Comparison of ENCODE assay signal across 1 fruit fly cellular context in the genomic region with DNA sequence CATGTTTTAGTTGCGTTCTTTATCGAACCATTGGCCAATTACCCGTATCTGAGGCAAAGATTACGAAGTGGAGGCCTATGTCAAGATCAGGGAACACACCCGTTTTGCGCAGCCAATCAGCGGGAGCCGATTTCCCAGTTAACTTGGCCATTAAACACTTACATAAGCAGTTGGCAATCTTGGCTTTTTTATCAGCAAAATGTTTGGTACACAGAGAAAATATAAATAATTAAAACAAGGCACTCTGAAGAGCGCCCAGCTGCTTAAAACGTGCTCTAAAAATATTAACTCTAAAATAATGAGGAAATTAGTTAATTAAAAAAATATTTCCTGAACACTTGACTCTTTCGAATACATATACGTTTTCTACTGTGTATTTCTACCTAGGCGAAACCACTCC.
TF ChIP-seq lines count a peak whose summit lies in the region.

No protein-coding gene starts in this region.

TF ChIP-seq in whole organism, embryonic, 481 proteins besides CTCF, POLR2A, EP300 and RAD21 (continued from another document and continues in another):
- no peak for TF ChIP-seq CG31388 (GFP tag; optimal IDR thresholded peaks at IDR 0.05; lab: Kevin White, UChicago)
- TF ChIP-seq tna (GFP tag; IDR thresholded peaks at IDR 0.05; lab: Robert Waterston, UW; ENCODE audit: partially characterized antibody), result no peak
- TF ChIP-seq Blimp-1 (GFP tag; optimal IDR thresholded peaks at IDR 0.05; lab: Kevin White, UChicago), result peak; percentile 29
- no peak for TF ChIP-seq Awh (GFP tag; IDR thresholded peaks at IDR 0.05; lab: Robert Waterston, UW)
- no peak for TF ChIP-seq p53 (GFP tag; optimal IDR thresholded peaks at IDR 0.05; lab: Kevin White, UChicago)
- peak; percentile 80 for TF ChIP-seq Ada2b (GFP tag; IDR thresholded peaks at IDR 0.05; lab: Robert Waterston, UW)
- TF ChIP-seq CG6175 (GFP tag; IDR thresholded peaks at IDR 0.05; lab: Robert Waterston, UW), result peak; percentile 77; the same call in 1 of the 3 replicates
- TF ChIP-seq ttk (GFP tag; IDR thresholded peaks at IDR 0.05; lab: Robert Waterston, UW), result peak; percentile 55
- TF ChIP-seq CG12155 (GFP tag; optimal IDR thresholded peaks at IDR 0.05; lab: Kevin White, UChicago), result peak; percentile 72
- TF ChIP-seq Dref (GFP tag; IDR thresholded peaks at IDR 0.05; lab: Robert Waterston, UW), result no peak
- TF ChIP-seq CG8944 (GFP tag; optimal IDR thresholded peaks at IDR 0.05; lab: Kevin White, UChicago), result peak; percentile 26
- TF ChIP-seq wek (GFP tag; optimal IDR thresholded peaks at IDR 0.05; lab: Kevin White, UChicago), result no peak
- no peak for TF ChIP-seq CG1529 (GFP tag; optimal IDR thresholded peaks at IDR 0.05; lab: Kevin White, UChicago)
- TF ChIP-seq CG7556 (GFP tag; optimal IDR thresholded peaks at IDR 0.05; lab: Kevin White, UChicago), result peak; percentile 63
- TF ChIP-seq nerfin-2 (GFP tag; IDR thresholded peaks at IDR 0.05; lab: Robert Waterston, UW; ENCODE audit: partially characterized antibody), result no peak
- no peak for TF ChIP-seq Bgb (GFP tag; IDR thresholded peaks at IDR 0.05; lab: Robert Waterston, UW; ENCODE audit: partially characterized antibody)
- TF ChIP-seq sisA (GFP tag; IDR thresholded peaks at IDR 0.05; lab: Robert Waterston, UW), result peak; percentile 38
- TF ChIP-seq pb (GFP tag; optimal IDR thresholded peaks at IDR 0.05; lab: Kevin White, UChicago), result no peak
- TF ChIP-seq Ravus (GFP tag; IDR thresholded peaks at IDR 0.05; lab: Robert Waterston, UW), result peak; percentile 24; the same call in 1 of the 2 replicates
- peak; percentile 28 for TF ChIP-seq tin (GFP tag; optimal IDR thresholded peaks at IDR 0.05; lab: Kevin White, UChicago)
- no peak for TF ChIP-seq yki (optimal IDR thresholded peaks at IDR 0.05; lab: Kevin White, UChicago)
- no peak for TF ChIP-seq ash1 (GFP tag; optimal IDR thresholded peaks at IDR 0.05; lab: Kevin White, UChicago)
- TF ChIP-seq pros (GFP tag; optimal IDR thresholded peaks at IDR 0.05; lab: Kevin White, UChicago), result no peak
- TF ChIP-seq CG16863 (GFP tag; optimal IDR thresholded peaks at IDR 0.05; lab: Kevin White, UChicago), result no peak
- TF ChIP-seq Fer2 (tag; optimal IDR thresholded peaks at IDR 0.05; lab: Kevin White, UChicago), result no peak
- TF ChIP-seq CG14710 (tag; optimal IDR thresholded peaks at IDR 0.05; lab: Kevin White, UChicago), result no peak
- no peak for TF ChIP-seq shn (GFP tag; optimal IDR thresholded peaks at IDR 0.05; lab: Kevin White, UChicago)
- peak; percentile 71 for TF ChIP-seq Dip3 (GFP tag; optimal IDR thresholded peaks at IDR 0.05; lab: Kevin White, UChicago)
- no peak for TF ChIP-seq B-H2 (GFP tag; optimal IDR thresholded peaks at IDR 0.05; lab: Kevin White, UChicago)
- no peak for TF ChIP-seq gcm (GFP tag; optimal IDR thresholded peaks at IDR 0.05; lab: Kevin White, UChicago)
- no peak for TF ChIP-seq CG9609 (GFP tag; optimal IDR thresholded peaks at IDR 0.05; lab: Kevin White, UChicago)
- peak; percentile 32 for TF ChIP-seq CG17359 (tag; optimal IDR thresholded peaks at IDR 0.05; lab: Kevin White, UChicago)
- TF ChIP-seq CG32767 (GFP tag; IDR thresholded peaks at IDR 0.05; lab: Robert Waterston, UW), result peak; percentile 31; the same call in 1 of the 2 replicates
- TF ChIP-seq sqz (GFP tag; optimal IDR thresholded peaks at IDR 0.05; lab: Kevin White, UChicago), result no peak
- TF ChIP-seq CG5180 (GFP tag; optimal IDR thresholded peaks at IDR 0.05; lab: Kevin White, UChicago), result peak; percentile 9
- TF ChIP-seq unc-4 (GFP tag; IDR thresholded peaks at IDR 0.05; lab: Robert Waterston, UW; ENCODE audit: partially characterized antibody), result no peak
- TF ChIP-seq Eip74EF (GFP tag; optimal IDR thresholded peaks at IDR 0.05; lab: Kevin White, UChicago), result no peak
- TF ChIP-seq CG1832 (GFP tag; optimal IDR thresholded peaks at IDR 0.05; lab: Kevin White, UChicago), result no peak
- peak in 1 of 2 experiments; percentile 35 for TF ChIP-seq bsh (GFP tag; optimal IDR thresholded peaks at IDR 0.05; lab: Kevin White, UChicago)
- no peak for TF ChIP-seq repo (GFP tag; optimal IDR thresholded peaks at IDR 0.05; lab: Kevin White, UChicago)
- no peak for TF ChIP-seq Lpt (GFP tag; optimal IDR thresholded peaks at IDR 0.05; lab: Kevin White, UChicago)
- TF ChIP-seq rib (GFP tag; IDR thresholded peaks at IDR 0.05; lab: Robert Waterston, UW), result peak; percentile 63
- TF ChIP-seq sc (optimal IDR thresholded peaks at IDR 0.05; lab: Kevin White, UChicago), result no peak
- no peak for TF ChIP-seq sc (GFP tag; optimal IDR thresholded peaks at IDR 0.05; lab: Kevin White, UChicago)
- TF ChIP-seq CG10267 (tag; optimal IDR thresholded peaks at IDR 0.05; lab: Kevin White, UChicago), result peak; percentile 13
- TF ChIP-seq CG6254 (GFP tag; optimal IDR thresholded peaks at IDR 0.05; lab: Kevin White, UChicago), result no peak
- TF ChIP-seq run (tag; optimal IDR thresholded peaks at IDR 0.05; lab: Kevin White, UChicago), result no peak
- TF ChIP-seq schlank (tag; optimal IDR thresholded peaks at IDR 0.05; lab: Kevin White, UChicago), result peak; percentile 12
- no peak for TF ChIP-seq CG4820 (GFP tag; optimal IDR thresholded peaks at IDR 0.05; lab: Kevin White, UChicago)
- peak; percentile 90 for TF ChIP-seq Atf6 (GFP tag; IDR thresholded peaks at IDR 0.05; lab: Robert Waterston, UW)
- TF ChIP-seq Stat92E (GFP tag; optimal IDR thresholded peaks at IDR 0.05; lab: Kevin White, UChicago), result no peak
- TF ChIP-seq cas (GFP tag; IDR thresholded peaks at IDR 0.05; lab: Robert Waterston, UW), result 0 out of 2 replicates have a peak, but pooled peaks have one; percentile 53
- TF ChIP-seq chinmo (GFP tag; IDR thresholded peaks at IDR 0.05; lab: Robert Waterston, UW; ENCODE audit: partially characterized antibody), result no peak
- TF ChIP-seq ewg (GFP tag; optimal IDR thresholded peaks at IDR 0.05; lab: Kevin White, UChicago), result no peak
- no peak for TF ChIP-seq salm (tag; optimal IDR thresholded peaks at IDR 0.05; lab: Kevin White, UChicago)
- no peak for TF ChIP-seq ssp (GFP tag; IDR thresholded peaks at IDR 0.05; lab: Robert Waterston, UW)
- TF ChIP-seq CG4282 (GFP tag; optimal IDR thresholded peaks at IDR 0.05; lab: Kevin White, UChicago), result no peak
- peak; percentile 59 for TF ChIP-seq ind (GFP tag; optimal IDR thresholded peaks at IDR 0.05; lab: Kevin White, UChicago)
- TF ChIP-seq pfk (GFP tag; optimal IDR thresholded peaks at IDR 0.05; lab: Kevin White, UChicago), result no peak
- TF ChIP-seq CG15696 (tag; optimal IDR thresholded peaks at IDR 0.05; lab: Kevin White, UChicago), result no peak
- TF ChIP-seq exex (tag; optimal IDR thresholded peaks at IDR 0.05; lab: Kevin White, UChicago), result peak; percentile 95
- TF ChIP-seq ham (GFP tag; IDR thresholded peaks at IDR 0.05; lab: Robert Waterston, UW), result no peak; the same call in 1 of the 2 replicates
- TF ChIP-seq corto (GFP tag; optimal IDR thresholded peaks at IDR 0.05; lab: Kevin White, UChicago), result no peak
- peak; percentile 26 for TF ChIP-seq CG33213 (GFP tag; optimal IDR thresholded peaks at IDR 0.05; lab: Kevin White, UChicago)
- TF ChIP-seq CG3065 (GFP tag; optimal IDR thresholded peaks at IDR 0.05; lab: Kevin White, UChicago), result no peak
- TF ChIP-seq Hmx (GFP tag; optimal IDR thresholded peaks at IDR 0.05; lab: Kevin White, UChicago), result no peak
- TF ChIP-seq nerfin-1 (tag; optimal IDR thresholded peaks at IDR 0.05; lab: Kevin White, UChicago), result no peak
- peak; percentile 47 for TF ChIP-seq bab2 (GFP tag; optimal IDR thresholded peaks at IDR 0.05; lab: Kevin White, UChicago)
- TF ChIP-seq Taf1 (GFP tag; IDR thresholded peaks at IDR 0.05; lab: Robert Waterston, UW), result peak; percentile 79
- TF ChIP-seq CG12942 (GFP tag; optimal IDR thresholded peaks at IDR 0.05; lab: Kevin White, UChicago), result no peak
- peak; percentile 71 for TF ChIP-seq gro (GFP tag; optimal IDR thresholded peaks at IDR 0.05; lab: Kevin White, UChicago)
- peak; percentile 70 for TF ChIP-seq cwo (GFP tag; optimal IDR thresholded peaks at IDR 0.05; lab: Kevin White, UChicago)
- peak; percentile 5 for TF ChIP-seq slou (GFP tag; optimal IDR thresholded peaks at IDR 0.05; lab: Kevin White, UChicago)
- peak; percentile 64 for TF ChIP-seq esg (GFP tag; conservative IDR thresholded peaks at IDR 0.05; lab: Robert Waterston, UW)
- TF ChIP-seq sug (tag; optimal IDR thresholded peaks at IDR 0.05; lab: Kevin White, UChicago), result peak; percentile 38
- no peak for TF ChIP-seq cad (GFP tag; optimal IDR thresholded peaks at IDR 0.05; lab: Kevin White, UChicago)
- peak; percentile 83 for TF ChIP-seq CG9932 (GFP tag; IDR thresholded peaks at IDR 0.05; lab: Robert Waterston, UW)
- TF ChIP-seq Nf-YB (GFP tag; optimal IDR thresholded peaks at IDR 0.05; lab: Kevin White, UChicago), result peak; percentile 82
- TF ChIP-seq PHDP (tag; optimal IDR thresholded peaks at IDR 0.05; lab: Kevin White, UChicago), result peak; percentile 67
- peak; percentile 85 for TF ChIP-seq CG14441 (GFP tag; IDR thresholded peaks at IDR 0.05; lab: Robert Waterston, UW)
- peak; percentile 49 for TF ChIP-seq az2 (GFP tag; optimal IDR thresholded peaks at IDR 0.05; lab: Kevin White, UChicago)
- peak; percentile 76 for TF ChIP-seq Fer3 (tag; optimal IDR thresholded peaks at IDR 0.05; lab: Kevin White, UChicago)
- no peak for TF ChIP-seq zf30C (GFP tag; optimal IDR thresholded peaks at IDR 0.05; lab: Kevin White, UChicago)
- TF ChIP-seq Opbp (GFP tag; IDR thresholded peaks at IDR 0.05; lab: Robert Waterston, UW; ENCODE audit: partially characterized antibody), result no peak
- no peak for TF ChIP-seq NK7.1 (GFP tag; optimal IDR thresholded peaks at IDR 0.05; lab: Kevin White, UChicago)
- peak; percentile 16 for TF ChIP-seq CG6683 (GFP tag; optimal IDR thresholded peaks at IDR 0.05; lab: Kevin White, UChicago)
- peak; percentile 76 for TF ChIP-seq vvl (GFP tag; IDR thresholded peaks at IDR 0.05; lab: Robert Waterston, UW)
- TF ChIP-seq CG11085 (GFP tag; IDR thresholded peaks at IDR 0.05; lab: Robert Waterston, UW), result peak; percentile 56
- no peak for TF ChIP-seq Usf (GFP tag; optimal IDR thresholded peaks at IDR 0.05; lab: Kevin White, UChicago)
- TF ChIP-seq vfl (GFP tag; optimal IDR thresholded peaks at IDR 0.05; lab: Kevin White, UChicago), result peak; percentile 60
- no peak for TF ChIP-seq CG9437 (GFP tag; optimal IDR thresholded peaks at IDR 0.05; lab: Kevin White, UChicago)
- no peak for TF ChIP-seq CG2199 (GFP tag; IDR thresholded peaks at IDR 0.05; lab: Robert Waterston, UW)
- peak; percentile 45 for TF ChIP-seq CG12744 (GFP tag; optimal IDR thresholded peaks at IDR 0.05; lab: Kevin White, UChicago)
- TF ChIP-seq Dp (GFP tag; optimal IDR thresholded peaks at IDR 0.05; lab: Kevin White, UChicago), result no peak
- peak; percentile 28 for TF ChIP-seq CG6854 (GFP tag; optimal IDR thresholded peaks at IDR 0.05; lab: Kevin White, UChicago)
- no peak for TF ChIP-seq sima (GFP tag; optimal IDR thresholded peaks at IDR 0.05; lab: Kevin White, UChicago)
- TF ChIP-seq Elba2 (GFP tag; optimal IDR thresholded peaks at IDR 0.05; lab: Kevin White, UChicago), result no peak
- peak; percentile 42 for TF ChIP-seq CG9817 (tag; optimal IDR thresholded peaks at IDR 0.05; lab: Kevin White, UChicago)
- TF ChIP-seq psq (GFP tag; optimal IDR thresholded peaks at IDR 0.05; lab: Kevin White, UChicago), result no peak
- TF ChIP-seq ab (GFP tag; optimal IDR thresholded peaks at IDR 0.05; lab: Kevin White, UChicago), result no peak
- TF ChIP-seq H2.0 (GFP tag; IDR thresholded peaks at IDR 0.05; lab: Robert Waterston, UW), result peak; percentile 68
- TF ChIP-seq aop (GFP tag; IDR thresholded peaks at IDR 0.05; lab: Robert Waterston, UW), result no peak
- no peak for TF ChIP-seq cato (GFP tag; optimal IDR thresholded peaks at IDR 0.05; lab: Kevin White, UChicago; ENCODE audit: borderline replicate concordance)
- no peak for TF ChIP-seq CG9876 (GFP tag; optimal IDR thresholded peaks at IDR 0.05; lab: Kevin White, UChicago)
- peak; percentile 19 for TF ChIP-seq Ets65A (GFP tag; lab: Kevin White, UChicago)
- no peak for TF ChIP-seq crp (GFP tag; optimal IDR thresholded peaks at IDR 0.05; lab: Kevin White, UChicago)
- peak; percentile 83 for TF ChIP-seq al (GFP tag; IDR thresholded peaks at IDR 0.05; lab: Robert Waterston, UW)
- no peak for TF ChIP-seq inv (GFP tag; IDR thresholded peaks at IDR 0.05; lab: Robert Waterston, UW; ENCODE audit: partially characterized antibody)
- peak; percentile 24 for TF ChIP-seq jumu (GFP tag; optimal IDR thresholded peaks at IDR 0.05; lab: Kevin White, UChicago)
- TF ChIP-seq CG2889 (GFP tag; IDR thresholded peaks at IDR 0.05; lab: Robert Waterston, UW), result peak; percentile 56; the same call in 1 of the 3 replicates
- no peak for TF ChIP-seq CG33557 (GFP tag; optimal IDR thresholded peaks at IDR 0.05; lab: Kevin White, UChicago)
- TF ChIP-seq pho (GFP tag; optimal IDR thresholded peaks at IDR 0.05; lab: Kevin White, UChicago), result peak; percentile 68
- TF ChIP-seq sob (GFP tag; IDR thresholded peaks at IDR 0.05; lab: Robert Waterston, UW), result peak; percentile 69
- TF ChIP-seq lilli (GFP tag; optimal IDR thresholded peaks at IDR 0.05; lab: Kevin White, UChicago), result peak; percentile 88
- 0 out of 2 replicates have a peak, but pooled peaks have one; percentile 10 for TF ChIP-seq peb (GFP tag; IDR thresholded peaks at IDR 0.05; lab: Robert Waterston, UW)
- peak; percentile 23 for TF ChIP-seq disco-r (GFP tag; optimal IDR thresholded peaks at IDR 0.05; lab: Kevin White, UChicago)
- peak; percentile 91 for TF ChIP-seq lab (GFP tag; optimal IDR thresholded peaks at IDR 0.05; lab: Kevin White, UChicago)
- TF ChIP-seq HHEX (GFP tag; optimal IDR thresholded peaks at IDR 0.05; lab: Kevin White, UChicago), result peak; percentile 74
- TF ChIP-seq CG7786 (GFP tag; optimal IDR thresholded peaks at IDR 0.05; lab: Kevin White, UChicago), result peak; percentile 36
- peak; percentile 52 for TF ChIP-seq CG6272 (GFP tag; IDR thresholded peaks at IDR 0.05; lab: Robert Waterston, UW)
- TF ChIP-seq BEAF-32 (GFP tag; optimal IDR thresholded peaks at IDR 0.05; lab: Kevin White, UChicago), result no peak
- TF ChIP-seq pan (optimal IDR thresholded peaks at IDR 0.05; lab: Kevin White, UChicago), result no peak
- TF ChIP-seq pan (GFP tag; optimal IDR thresholded peaks at IDR 0.05 in 1 of 2, IDR thresholded peaks at IDR 0.05 in 1 of 2), result peak in 1 of 2 experiments; percentile 71
- no peak for TF ChIP-seq Sry-β (GFP tag; optimal IDR thresholded peaks at IDR 0.05; lab: Kevin White, UChicago)
- peak; percentile 91 for TF ChIP-seq GATAe (GFP tag; conservative IDR thresholded peaks at IDR 0.05; lab: Robert Waterston, UW)
- TF ChIP-seq CG13296 (GFP tag; optimal IDR thresholded peaks at IDR 0.05; lab: Kevin White, UChicago), result peak; percentile 27
- peak; percentile 93 for TF ChIP-seq Rfx (GFP tag; IDR thresholded peaks at IDR 0.05; lab: Robert Waterston, UW)
- TF ChIP-seq CG3847 (GFP tag; IDR thresholded peaks at IDR 0.05; lab: Robert Waterston, UW), result peak; percentile 72
- no peak for TF ChIP-seq CG2875 (GFP tag; optimal IDR thresholded peaks at IDR 0.05; lab: Kevin White, UChicago)
